Worm (Caenorhabditis elegans): Measurements from ENCODE around the gene nspc-17.

nspc-17 gene

ce11 chrX:14495785-14496184 lies 29.2 kb downstream of the nspc-17 start, which contains the start of gene ztf-14 (continued):
- TF ChIP-seq hsf-1 (GFP tag; IDR thresholded peaks at IDR 0.05) (no peak), somi-1 (GFP tag; optimal IDR thresholded peaks at IDR 0.05) (no peak), athp-1 (tag; optimal IDR thresholded peaks at IDR 0.05) (no peak), chd-7 (tag; optimal IDR thresholded peaks at IDR 0.05) (no peak)

DNA sequence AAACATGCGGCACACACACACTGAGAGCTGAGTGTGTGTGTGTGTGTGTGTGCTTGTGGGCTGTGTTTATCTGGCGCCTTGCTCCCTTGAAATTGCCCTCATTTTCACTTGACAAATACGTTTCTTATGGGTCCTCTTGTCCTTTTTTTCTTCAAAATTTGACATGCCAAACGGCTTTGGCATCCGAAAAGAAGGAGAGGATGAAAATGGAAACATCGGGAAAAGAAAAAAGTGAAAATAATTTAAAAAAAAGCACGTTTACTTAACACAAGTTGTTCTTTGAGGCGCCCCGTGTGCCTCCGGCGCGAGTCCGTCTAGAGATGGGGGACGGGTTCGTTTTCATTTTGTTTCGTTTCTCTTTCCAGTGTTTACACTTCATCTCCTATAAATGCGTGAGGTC lies 29.9 kb downstream of the nspc-17 start:
- TF ChIP-seq egl-18 (GFP tag; IDR thresholded peaks at IDR 0.05) (0 out of 2 replicates have a peak, but pooled peaks have one; percentile 6), sptf-2 (GFP tag; optimal IDR thresholded peaks at IDR 0.05) (no peak), zfh-2 (GFP tag; conservative IDR thresholded peaks at IDR 0.05) (no peak)

DNA sequence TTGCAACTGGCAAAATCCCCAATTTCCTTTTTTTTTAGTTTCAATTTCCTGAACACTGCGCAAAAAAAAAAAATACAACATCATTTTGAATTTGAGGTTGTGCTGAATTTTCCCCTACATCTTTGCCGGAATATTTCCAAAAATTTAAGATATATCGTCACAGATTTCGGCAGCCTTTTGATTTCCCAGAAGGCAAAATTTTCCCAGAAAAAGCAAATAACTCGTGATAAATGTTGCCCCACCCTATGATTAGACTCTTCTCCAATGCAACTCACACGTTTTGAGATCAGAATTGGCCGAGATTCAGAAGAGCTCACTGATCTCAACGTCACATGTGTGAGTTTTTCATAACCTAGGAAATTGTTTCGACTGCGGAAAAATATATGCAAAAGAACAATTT lies 32.5 kb downstream of the nspc-17 start:
- TF ChIP-seq rpc-1 (optimal IDR thresholded peaks at IDR 0.05) (no peak), rpc-1 (tag; optimal IDR thresholded peaks at IDR 0.05) (no peak), Y53G8AR.9 (GFP tag; conservative IDR thresholded peaks at IDR 0.05) (no peak), C06A6.2 (GFP tag; conservative IDR thresholded peaks at IDR 0.05) (no peak), aptf-2 (GFP tag; conservative IDR thresholded peaks at IDR 0.05) (no peak), bed-1 (GFP tag; IDR thresholded peaks at IDR 0.05) (no peak), nfya-1 (tag; optimal IDR thresholded peaks at IDR 0.05; ENCODE audit: borderline replicate concordance, insufficient read depth) (no peak), B0336.3 (GFP tag; IDR thresholded peaks at IDR 0.05) (no peak), F37B4.10 (GFP tag; IDR thresholded peaks at IDR 0.05) (no peak), rcor-1 (GFP tag; IDR thresholded peaks at IDR 0.05) (no peak), F52B5.7 (tag; optimal IDR thresholded peaks at IDR 0.05) (no peak), unc-130 (GFP tag; optimal IDR thresholded peaks at IDR 0.05) (no peak), let-607 (tag; optimal IDR thresholded peaks at IDR 0.05) (no peak), F39B2.1 (GFP tag; IDR thresholded peaks at IDR 0.05) (no peak), D2030.7 (GFP tag; IDR thresholded peaks at IDR 0.05) (no peak), die-1 (tag; optimal IDR thresholded peaks at IDR 0.05) (no peak), cebp-1 (GFP tag; IDR thresholded peaks at IDR 0.05) (no peak), cebp-1 (tag; optimal IDR thresholded peaks at IDR 0.05) (no peak), dpl-1 (GFP tag; optimal IDR thresholded peaks at IDR 0.05) (no peak)

ce11 chrX:14491103-14491502 lies 33.9 kb downstream of the nspc-17 start:
- TF ChIP-seq pha-4 (tag; optimal IDR thresholded peaks at IDR 0.05): no peak

DNA sequence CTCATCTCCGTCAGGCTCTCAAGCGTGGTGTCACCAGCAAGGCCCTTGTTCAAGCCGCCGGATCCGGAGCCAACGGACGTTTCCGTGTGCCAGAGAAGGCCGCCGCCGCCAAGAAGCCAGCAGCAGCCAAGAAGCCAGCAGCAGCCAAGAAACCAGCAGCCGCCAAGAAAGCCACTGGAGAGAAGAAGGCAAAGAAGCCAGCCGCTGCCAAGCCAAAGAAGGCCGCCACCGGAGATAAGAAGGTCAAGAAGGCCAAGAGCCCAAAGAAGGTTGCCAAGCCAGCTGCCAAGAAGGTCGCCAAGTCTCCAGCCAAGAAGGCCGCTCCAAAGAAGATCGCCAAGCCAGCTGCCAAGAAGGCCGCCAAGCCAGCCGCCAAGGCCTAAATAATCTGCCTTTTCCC lies 34.5 kb downstream of the nspc-17 start:
- TF ChIP-seq zfh-2 (GFP tag; conservative IDR thresholded peaks at IDR 0.05) (peak; percentile 83), unc-130 (GFP tag; optimal IDR thresholded peaks at IDR 0.05) (no peak), F39B2.1 (GFP tag; IDR thresholded peaks at IDR 0.05) (0 out of 2 replicates have a peak, but pooled peaks have one; percentile 42), B0336.3 (GFP tag; IDR thresholded peaks at IDR 0.05) (no peak), lin-26 (GFP tag; IDR thresholded peaks at IDR 0.05) (no peak), sea-2 (GFP tag; IDR thresholded peaks at IDR 0.05) (0 out of 2 replicates have a peak, but pooled peaks have one; percentile 37), nfya-2 (GFP tag; IDR thresholded peaks at IDR 0.05) (0 out of 2 replicates have a peak, but pooled peaks have one; percentile 61), dpff-1 (tag; optimal IDR thresholded peaks at IDR 0.05) (no peak), attf-6 (GFP tag; IDR thresholded peaks at IDR 0.05) (no peak), ztf-26 (tag; optimal IDR thresholded peaks at IDR 0.05) (no peak), egrh-3 (GFP tag; IDR thresholded peaks at IDR 0.05) (peak; percentile 93), bed-1 (GFP tag; IDR thresholded peaks at IDR 0.05) (0 out of 2 replicates have a peak, but pooled peaks have one; percentile 70), hmg-1.2 (GFP tag; IDR thresholded peaks at IDR 0.05) (no peak), ceh-100 (GFP tag; IDR thresholded peaks at IDR 0.05) (no peak), K11D2.4 (GFP tag; IDR thresholded peaks at IDR 0.05) (no peak), mcd-1 (GFP tag; IDR thresholded peaks at IDR 0.05) (peak; percentile 38), Y95B8A.8 (GFP tag; IDR thresholded peaks at IDR 0.05) (no peak), mxl-1 (tag; optimal IDR thresholded peaks at IDR 0.05) (no peak), nhr-179 (tag; optimal IDR thresholded peaks at IDR 0.05) (no peak)

Data from whole organism, young adult.